Fruit fly (Drosophila melanogaster) whole organism, adult: Measurements from ENCODE around the gene Aasdh.

Source experiments
- CG14711 ChIP-seq: fragments of 200-800 bp; sonication (Bioruptor generic); optimal IDR thresholded peaks from 2 replicates; lab custom pipeline; 2018; ENCODE audit warnings: missing biosample characterization, mild to moderate bottlenecking, missing genetic modification characterization, moderate library complexity
- CG1620 ChIP-seq: fragments of 200-800 bp; sonication (Bioruptor generic); optimal IDR thresholded peaks from 2 replicates; lab custom pipeline; 2016; ENCODE audit warnings: missing biosample characterization, missing genetic modification characterization
- CG5204 ChIP-seq: fragments of 200-800 bp; sonication (Bioruptor generic); optimal IDR thresholded peaks from 2 replicates; lab custom pipeline; 2016; ENCODE audit warnings: missing biosample characterization, missing genetic modification characterization
- Clk ChIP-seq: fragments of 200-800 bp; sonication (Bioruptor generic); optimal IDR thresholded peaks from 2 replicates; lab custom pipeline; 2017; ENCODE audit warnings: missing biosample characterization, missing genetic modification characterization
- Hr96 ChIP-seq: fragments of 200-800 bp; sonication (Bioruptor generic); optimal IDR thresholded peaks from 2 replicates; lab custom pipeline; 2016; ENCODE audit warnings: missing biosample characterization, missing genetic modification characterization
- cnc ChIP-seq, 2 experiments: fragments of >200 bp; optimal IDR thresholded peaks; 2 replicates each; lab custom pipeline; 2017
- kay ChIP-seq: fragments of 200-800 bp; sonication (Bioruptor generic); peaks from one replicate; lab custom pipeline; 2016; ENCODE audit warnings: missing biosample characterization, missing genetic modification characterization, borderline replicate concordance
- ovo ChIP-seq: fragments of 200-800 bp; sonication (Bioruptor generic); optimal IDR thresholded peaks from 2 replicates; lab custom pipeline; 2016; ENCODE audit warnings: missing biosample characterization, missing genetic modification characterization
- tj ChIP-seq: fragments of 200-800 bp; sonication (Bioruptor generic); optimal IDR thresholded peaks from 3 replicates; lab custom pipeline; 2017; ENCODE audit warnings: missing biosample characterization, mild to moderate bottlenecking, missing genetic modification characterization, moderate library complexity
- toe ChIP-seq: fragments of 200-800 bp; sonication (Bioruptor generic); optimal IDR thresholded peaks from 2 replicates; lab custom pipeline; 2016; ENCODE audit warnings: missing biosample characterization, missing genetic modification characterization

- TF ChIP-seq Hr96 (GFP tag; lab: Kevin White, UChicago) = no peak
- no peak for TF ChIP-seq CG14711 (tag; lab: Kevin White, UChicago)
- TF ChIP-seq kay (GFP tag; lab: Kevin White, UChicago) = no peak
- TF ChIP-seq cnc (optimal IDR thresholded peaks at IDR 0.05; lab: Kevin White, UChicago) = no peak
- no peak for TF ChIP-seq CG5204 (GFP tag; lab: Kevin White, UChicago)
- TF ChIP-seq toe (GFP tag; lab: Kevin White, UChicago) = no peak
- TF ChIP-seq CG1620 = no peak
- no peak for TF ChIP-seq ovo
- TF ChIP-seq Clk = no peak
- no peak for TF ChIP-seq tj (GFP tag; lab: Kevin White, UChicago)
Measured at dm6 chr2L:8461782-8462453, 12.5 kb upstream of the Aasdh start.
